Fruit fly (Drosophila melanogaster): ENCODE data around the gene CG11601.
A peak's percentile ranks its signal among the peaks of the same experiment; 100 is the strongest.

Gene CG11601

dm6 chr2L:247845-248473, 35.1 kb downstream of the CG11601 start (continued):
- TF ChIP-seq CG5180 (GFP tag; optimal IDR thresholded peaks at IDR 0.05) = peak; percentile 16
- no peak for TF ChIP-seq H15 (GFP tag; IDR thresholded peaks at IDR 0.05)
- no peak for TF ChIP-seq luna (GFP tag; optimal IDR thresholded peaks at IDR 0.05)
- TF ChIP-seq crol (GFP tag; IDR thresholded peaks at IDR 0.05) = peak; percentile 92
- TF ChIP-seq CG3838 (GFP tag; optimal IDR thresholded peaks at IDR 0.05) = peak; percentile 13
- peak; percentile 60 for TF ChIP-seq CoRest (tag; optimal IDR thresholded peaks at IDR 0.05)
- TF ChIP-seq Hand (GFP tag; optimal IDR thresholded peaks at IDR 0.05) = peak; percentile 37
- TF ChIP-seq CG3281 (GFP tag; optimal IDR thresholded peaks at IDR 0.05) = peak; percentile 86
- TF ChIP-seq Fer3 (tag; optimal IDR thresholded peaks at IDR 0.05) = peak; percentile 46
- TF ChIP-seq GATAe (GFP tag; conservative IDR thresholded peaks at IDR 0.05) = no peak
- no peak for TF ChIP-seq Dll (GFP tag; IDR thresholded peaks at IDR 0.05; ENCODE audit: partially characterized antibody)
- peak; percentile 7 for TF ChIP-seq corto (GFP tag; optimal IDR thresholded peaks at IDR 0.05)
- no peak for TF ChIP-seq Sin3A (optimal IDR thresholded peaks at IDR 0.05)
- peak; percentile 73 for TF ChIP-seq CG18619 (GFP tag; optimal IDR thresholded peaks at IDR 0.05)
- TF ChIP-seq slou (GFP tag; optimal IDR thresholded peaks at IDR 0.05) = no peak
- TF ChIP-seq NK7.1 (GFP tag; optimal IDR thresholded peaks at IDR 0.05) = no peak
- no peak for TF ChIP-seq CG12299 (tag; optimal IDR thresholded peaks at IDR 0.05)
- peak; percentile 69 for TF ChIP-seq CG13775 (GFP tag; optimal IDR thresholded peaks at IDR 0.05)
- TF ChIP-seq tup (GFP tag; optimal IDR thresholded peaks at IDR 0.05) = no peak
- no peak for TF ChIP-seq pnt (GFP tag; optimal IDR thresholded peaks at IDR 0.05)
- no peak for TF ChIP-seq aop (GFP tag; IDR thresholded peaks at IDR 0.05)
- TF ChIP-seq CG13424 (tag; optimal IDR thresholded peaks at IDR 0.05) = peak; percentile 45
- TF ChIP-seq Mes4 (GFP tag; optimal IDR thresholded peaks at IDR 0.05) = no peak
- TF ChIP-seq BtbVII (GFP tag; optimal IDR thresholded peaks at IDR 0.05) = peak; percentile 75
- TF ChIP-seq CG10147 (GFP tag; optimal IDR thresholded peaks at IDR 0.05) = peak; percentile 44
- no peak for TF ChIP-seq HLH4C (GFP tag; IDR thresholded peaks at IDR 0.05; ENCODE audit: partially characterized antibody)
- TF ChIP-seq CG4328 (GFP tag; optimal IDR thresholded peaks at IDR 0.05) = peak; percentile 40
- no peak for TF ChIP-seq CG3163 (GFP tag; optimal IDR thresholded peaks at IDR 0.05)
- no peak for TF ChIP-seq gfzf (GFP tag; optimal IDR thresholded peaks at IDR 0.05)
- peak; percentile 80 for TF ChIP-seq Adf1 (GFP tag; IDR thresholded peaks at IDR 0.05)
- no peak for TF ChIP-seq pita (GFP tag; optimal IDR thresholded peaks at IDR 0.05)
- TF ChIP-seq CG2889 (GFP tag; IDR thresholded peaks at IDR 0.05) = no peak
- 0 out of 3 replicates have a peak, but pooled peaks have one; percentile 32 for TF ChIP-seq CG2199 (GFP tag; IDR thresholded peaks at IDR 0.05)
- TF ChIP-seq Chrac-16 (GFP tag; optimal IDR thresholded peaks at IDR 0.05) = peak; percentile 36
- no peak for TF ChIP-seq CG11560 (tag; IDR thresholded peaks at IDR 0.05)
- TF ChIP-seq CG2120 (GFP tag; optimal IDR thresholded peaks at IDR 0.05) = peak; percentile 66
- TF ChIP-seq z (GFP tag; IDR thresholded peaks at IDR 0.05) = no peak
- TF ChIP-seq ara (GFP tag; IDR thresholded peaks at IDR 0.05) = no peak
- TF ChIP-seq lilli (GFP tag; optimal IDR thresholded peaks at IDR 0.05) = peak; percentile 46
- no peak for TF ChIP-seq CG17802 (tag; optimal IDR thresholded peaks at IDR 0.05)
- TF ChIP-seq Fer2 (tag; optimal IDR thresholded peaks at IDR 0.05) = no peak
- TF ChIP-seq CG9797 (GFP tag; optimal IDR thresholded peaks at IDR 0.05) = no peak
- peak; percentile 89 for TF ChIP-seq CG18599 (GFP tag; optimal IDR thresholded peaks at IDR 0.05)
- peak; percentile 24 for TF ChIP-seq zfh2 (GFP tag; optimal IDR thresholded peaks at IDR 0.05)
- TF ChIP-seq exex (tag; optimal IDR thresholded peaks at IDR 0.05) = peak; percentile 44
- TF ChIP-seq CG16815 (GFP tag; optimal IDR thresholded peaks at IDR 0.05) = peak; percentile 46
- peak; percentile 9 for TF ChIP-seq odd (GFP tag; optimal IDR thresholded peaks at IDR 0.05)

Measured in whole organism, embryonic.